Fruit fly (Drosophila melanogaster) Kc167 (cell line): ENCODE results near the gene CG12729.
A peak's percentile ranks its signal among the peaks of the same experiment; 100 is the strongest.

Experiments
- Myc ChIP-seq: fragments of >200 bp; optimal IDR thresholded peaks from 2 replicates; lab custom pipeline; 2017; ENCODE audit warnings: missing external identifiers
- h ChIP-seq: fragments of >200 bp; optimal IDR thresholded peaks from 3 replicates; lab custom pipeline; 2018; ENCODE audit warnings: missing external identifiers
- psq ChIP-seq: fragments of >200 bp; optimal IDR thresholded peaks from 2 replicates; lab custom pipeline; 2017; ENCODE audit warnings: missing external identifiers
- ttk ChIP-seq: sonication (Bioruptor generic); optimal IDR thresholded peaks from 2 replicates; lab custom pipeline; 2017; ENCODE audit warnings: missing external identifiers

dm6 chrX:5880139-5880924, 35.3 kb downstream of the CG12729 start:
- no peak for TF ChIP-seq ttk
- TF ChIP-seq psq (lab: Kevin White, UChicago), result peak; percentile 16
- no peak for TF ChIP-seq Myc (lab: Kevin White, UChicago)
- TF ChIP-seq h (lab: Kevin White, UChicago), result no peak
